Worm (Caenorhabditis elegans) whole organism, L1 larva: Measurements from ENCODE around the gene F07C3.16.

Experiments
- ama-1 ChIP-seq: fragments of 150-350 bp; optimal IDR thresholded peaks from 2 replicates; lab custom pipeline; 2014
- nhr-77 ChIP-seq: fragments of 150-350 bp; optimal IDR thresholded peaks from 2 replicates; lab custom pipeline; 2014; ENCODE audit warnings: missing biosample characterization, missing genetic modification characterization
- unc-86 ChIP-seq: sonication (generic microtip); optimal IDR thresholded peaks from 2 replicates; lab custom pipeline; 2016; ENCODE audit warnings: missing genetic modification characterization, missing compliant biosample characterization

DNA sequence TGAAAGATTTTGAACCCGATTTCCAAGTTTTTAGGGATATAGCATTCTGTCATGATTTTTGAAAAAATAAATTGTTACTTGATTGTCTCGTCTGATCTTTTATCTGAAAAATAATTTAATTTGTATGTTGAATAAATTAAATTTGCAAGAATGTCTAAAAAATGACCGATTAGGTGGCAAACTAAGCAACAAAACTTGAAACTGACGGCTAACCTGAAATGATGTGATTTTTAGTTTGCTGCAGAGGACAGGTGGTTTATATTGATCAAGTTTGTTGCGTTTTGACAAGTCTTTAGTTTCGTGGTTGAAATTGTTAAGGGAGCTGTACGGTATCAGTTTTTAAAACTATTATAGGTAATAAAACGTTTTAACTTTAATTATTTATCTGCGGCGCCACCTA is at the start of gene F07C3.16:
- TF ChIP-seq unc-86 (tag; lab: Kevin White, UChicago) (no peak), nhr-77 (tag; lab: Kevin White, UChicago) (no peak), ama-1 (lab: Kevin White, UChicago) (no peak)
